Worm (Caenorhabditis elegans): ENCODE data around the gene srsx-39.
"Not testable (repeated sequence)": the region's sequence is repeated elsewhere in the genome, so short reads cannot be mapped to it uniquely, and the experiment has no call there.

The srsx-39 gene

DNA sequence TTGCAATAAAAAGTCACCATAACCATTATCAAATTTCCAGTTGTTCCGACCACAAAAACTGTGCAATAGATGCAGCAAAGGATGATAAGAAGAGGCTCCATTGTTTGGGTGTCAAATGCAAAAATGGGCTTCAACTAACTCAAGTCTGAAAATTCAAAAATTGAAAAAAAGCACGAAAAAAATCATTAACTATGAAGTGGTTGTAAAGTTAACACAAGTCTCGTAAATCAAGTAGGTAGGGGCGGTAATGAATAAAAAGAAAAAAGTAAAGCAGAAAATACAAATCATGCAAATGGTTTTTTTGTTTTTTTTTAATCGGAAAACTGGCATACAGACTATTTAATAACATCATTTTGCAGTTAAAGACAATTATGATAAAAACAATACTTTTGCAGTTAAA lies at the start of gene srsx-39:
Gene srsx-39 (minus strand): TSS at position 101 of the 400 bp plus-strand sequence.
- not testable (repeated sequence) for TF ChIP-seq unc-62 (GFP tag; optimal IDR thresholded peaks at IDR 0.05)

- TF ChIP-seq unc-62 (GFP tag; optimal IDR thresholded peaks at IDR 0.05): no peak
Measured at ce11 chrV:15305502-15305901, 48.9 kb upstream of the srsx-39 start, which contains the start of gene T26H8.5. Gene T26H8.5, minus strand, starts transcription at chrV:15305602.

DNA sequence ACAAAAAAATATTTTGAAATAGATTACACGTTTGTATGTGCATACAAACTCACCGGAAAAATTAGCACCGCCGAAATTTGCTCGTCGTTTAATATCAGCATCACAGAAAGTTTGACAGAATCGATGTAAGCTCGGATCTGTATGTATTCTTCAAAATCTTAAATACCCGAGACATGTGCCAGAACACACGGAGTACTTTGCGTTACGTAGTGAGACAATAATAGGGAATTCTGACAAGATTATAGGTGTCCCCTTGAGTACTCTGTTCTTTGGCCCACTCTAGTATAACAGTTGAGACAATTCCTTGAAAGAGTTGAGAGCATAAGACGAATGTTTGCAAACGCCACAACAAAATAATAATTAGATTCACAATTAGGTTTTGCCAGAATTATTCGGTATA lies 47.1 kb upstream of the srsx-39 start, which contains the start of gene srx-48:
Gene srx-48 (minus strand): TSS at position 101 of the 400 bp plus-strand sequence.
- no peak for TF ChIP-seq unc-62 (GFP tag; optimal IDR thresholded peaks at IDR 0.05)

- no peak for TF ChIP-seq unc-62 (GFP tag; optimal IDR thresholded peaks at IDR 0.05)
Measured at ce11 chrV:15298597-15298996, 42.0 kb upstream of the srsx-39 start, which contains the start of gene cpr-3. Gene cpr-3, minus strand, starts transcription at chrV:15298700.

ce11 chrV:15293865-15294264 lies 37.3 kb upstream of the srsx-39 start, which contains the start of gene str-96:
Gene str-96, minus strand, starts transcription at chrV:15293965.
- TF ChIP-seq unc-62 (GFP tag; optimal IDR thresholded peaks at IDR 0.05): no peak

- no peak for TF ChIP-seq unc-62 (GFP tag; optimal IDR thresholded peaks at IDR 0.05)
Measured at ce11 chrV:15290995-15291394, 34.4 kb upstream of the srsx-39 start, which contains the start of gene cyp-34A2. Gene cyp-34A2, minus strand, starts transcription at chrV:15291095.

DNA sequence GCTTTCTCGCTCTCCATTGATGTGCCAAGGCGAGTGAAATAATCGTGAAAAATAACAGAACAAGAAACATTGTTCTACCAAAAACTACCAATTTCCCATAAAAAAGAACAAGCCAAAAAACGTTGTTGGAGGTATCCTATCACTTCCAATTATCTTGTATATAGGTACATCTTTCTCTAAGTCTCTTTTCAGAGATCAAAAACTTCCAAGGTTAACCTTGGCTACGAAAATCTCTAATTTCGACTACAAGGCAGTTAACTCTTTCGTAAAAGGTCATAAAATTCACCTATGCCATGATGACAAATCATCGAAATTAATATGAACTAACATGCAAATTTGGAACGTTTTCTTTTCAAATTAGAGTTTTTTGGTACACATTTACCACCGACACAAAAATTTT lies 31.3 kb upstream of the srsx-39 start, which contains the start of gene cyp-34A1:
Gene cyp-34A1 (minus strand): TSS at position 101 of the 400 bp plus-strand sequence.
- no peak for TF ChIP-seq unc-62 (GFP tag; optimal IDR thresholded peaks at IDR 0.05)

- no peak for TF ChIP-seq unc-62 (GFP tag; optimal IDR thresholded peaks at IDR 0.05)
Measured at ce11 chrV:15285984-15286383, 29.4 kb upstream of the srsx-39 start.

DNA sequence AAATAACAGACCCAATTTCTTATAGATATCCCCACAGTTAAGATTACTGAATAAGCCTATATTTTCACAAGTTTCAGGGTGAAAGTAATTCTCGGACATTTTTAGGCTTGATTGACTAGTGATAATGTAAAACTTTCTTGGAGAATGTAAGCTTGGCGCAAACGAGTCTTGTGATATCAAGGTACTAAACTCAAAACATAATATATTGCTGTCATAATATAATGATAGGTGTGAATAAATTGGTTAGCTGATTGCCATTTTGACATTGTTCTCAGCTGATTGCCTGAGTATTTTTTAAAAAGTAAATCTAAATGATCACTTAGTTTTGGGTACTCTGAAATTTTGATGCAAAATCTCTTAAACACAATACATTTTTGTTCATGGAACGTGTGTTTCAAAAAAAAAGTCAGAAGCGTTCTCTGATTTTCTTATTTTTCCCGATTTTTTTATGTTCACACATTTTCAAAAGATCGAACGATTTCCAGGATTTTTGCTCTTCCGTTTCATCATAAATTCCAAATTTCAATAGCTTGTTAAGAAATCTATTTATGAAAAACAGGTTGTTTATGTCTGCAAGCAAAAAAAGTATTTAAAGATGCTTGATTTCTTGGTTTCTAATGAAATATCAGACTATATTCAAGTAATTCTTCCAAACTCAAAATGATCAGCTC lies 24.8 kb upstream of the srsx-39 start, which contains the start of the genes srw-19 and srx-51:
Gene srw-19 (minus strand): TSS at position 101 of the 671 bp plus-strand sequence.
Gene srx-51 (plus strand): TSS at position 621 of the 671 bp plus-strand sequence.
- TF ChIP-seq unc-62 (GFP tag; optimal IDR thresholded peaks at IDR 0.05): no peak

DNA sequence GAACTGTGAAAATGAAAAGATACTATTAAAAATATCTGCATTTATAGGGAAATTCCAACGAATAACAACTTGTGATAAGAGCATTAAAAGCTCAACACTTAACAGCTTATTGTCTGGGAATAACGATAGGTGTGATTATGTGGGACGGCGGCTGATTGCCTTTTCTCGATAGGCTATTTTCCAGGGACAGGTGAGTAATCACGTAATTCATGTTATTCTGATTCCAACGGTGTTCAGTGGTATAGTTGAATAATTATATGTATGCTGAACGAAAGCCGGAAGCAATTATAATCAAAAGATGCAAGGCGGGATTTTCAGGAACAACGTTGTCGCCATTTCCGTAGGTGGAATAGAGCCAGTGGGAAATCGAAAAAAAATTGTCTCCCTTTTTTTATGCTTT lies 20.3 kb upstream of the srsx-39 start, which contains the start of gene srw-17:
Gene srw-17 (minus strand): TSS at position 101 of the 400 bp plus-strand sequence.
- TF ChIP-seq unc-62 (GFP tag; optimal IDR thresholded peaks at IDR 0.05): no peak

ce11 chrV:15274757-15275156 lies 18.2 kb upstream of the srsx-39 start, which contains the start of gene srw-16:
Gene srw-16, minus strand, starts transcription at chrV:15274857.
- no peak for TF ChIP-seq unc-62 (GFP tag; optimal IDR thresholded peaks at IDR 0.05)

DNA sequence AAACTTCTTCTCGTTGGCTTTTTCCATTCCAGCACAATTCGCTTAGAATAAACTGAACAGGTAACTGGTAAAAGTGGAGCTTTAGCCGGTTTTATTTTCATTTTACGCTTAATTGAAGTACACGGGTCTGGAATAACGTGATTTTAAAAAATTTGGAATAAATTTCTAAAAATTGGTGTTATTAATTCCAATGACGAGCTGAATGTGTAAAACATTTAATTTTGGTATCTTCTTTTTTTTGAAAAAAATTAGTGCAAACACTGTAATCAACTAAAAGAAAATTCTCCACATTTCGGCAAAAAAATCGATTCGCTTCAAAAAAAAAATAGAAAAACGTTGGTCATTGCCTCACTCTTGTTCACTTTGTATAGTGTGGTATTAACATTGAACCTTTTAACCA lies 15.7 kb upstream of the srsx-39 start, which contains the start of gene T10H4.4:
Gene T10H4.4 (minus strand): TSS at position 101 of the 400 bp plus-strand sequence.
- TF ChIP-seq unc-62 (GFP tag; optimal IDR thresholded peaks at IDR 0.05): no peak

- TF ChIP-seq unc-62 (GFP tag; optimal IDR thresholded peaks at IDR 0.05): no peak
Measured at ce11 chrV:15268302-15268701, 11.7 kb upstream of the srsx-39 start, which contains the start of gene srw-22. Gene srw-22, plus strand, starts transcription at chrV:15268602.

DNA sequence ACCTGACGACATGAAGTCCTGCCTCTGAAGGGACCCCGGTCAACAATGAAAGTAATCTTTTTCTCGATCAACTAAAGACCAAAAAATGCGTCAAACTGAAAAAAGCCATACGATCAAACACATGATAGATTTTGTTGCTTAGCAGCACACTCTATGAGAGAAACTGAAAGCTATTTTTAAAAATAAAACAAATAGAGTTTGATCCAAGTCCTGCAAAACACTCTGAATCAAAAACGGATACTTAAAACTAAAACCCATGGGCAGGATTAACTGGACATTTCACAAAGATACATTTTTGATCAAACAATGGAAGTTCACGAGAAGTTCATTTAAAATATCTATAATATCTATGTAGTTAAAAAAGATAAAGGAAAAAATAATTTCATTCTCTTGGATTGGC lies 10.8 kb upstream of the srsx-39 start, which contains the start of gene T10H4.13:
Gene T10H4.13 (minus strand): TSS at position 101 of the 400 bp plus-strand sequence.
- TF ChIP-seq unc-62 (GFP tag; optimal IDR thresholded peaks at IDR 0.05): no peak

DNA sequence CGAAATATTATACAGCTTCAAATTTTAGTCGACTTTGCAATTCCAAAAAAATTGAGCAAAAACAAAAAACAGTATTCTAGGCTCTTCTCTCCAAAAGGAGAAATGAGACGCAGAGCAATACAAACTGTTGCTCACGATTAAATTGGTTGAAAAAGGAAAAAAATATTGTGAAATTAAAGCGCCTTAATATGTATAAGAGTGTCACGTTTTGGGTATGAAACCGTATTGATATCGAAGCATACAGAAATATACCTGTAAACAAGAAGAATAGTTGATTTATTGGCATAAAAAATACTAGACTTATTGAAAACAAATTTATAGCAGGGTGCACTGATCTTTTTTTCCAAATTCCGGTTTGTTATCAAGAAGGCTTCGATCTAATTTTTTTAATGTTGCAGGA lies 9.2 kb upstream of the srsx-39 start, which contains the start of gene M01B2.13:
Gene M01B2.13 (minus strand): TSS at position 101 of the 400 bp plus-strand sequence.
- no peak for TF ChIP-seq unc-62 (GFP tag; optimal IDR thresholded peaks at IDR 0.05)

DNA sequence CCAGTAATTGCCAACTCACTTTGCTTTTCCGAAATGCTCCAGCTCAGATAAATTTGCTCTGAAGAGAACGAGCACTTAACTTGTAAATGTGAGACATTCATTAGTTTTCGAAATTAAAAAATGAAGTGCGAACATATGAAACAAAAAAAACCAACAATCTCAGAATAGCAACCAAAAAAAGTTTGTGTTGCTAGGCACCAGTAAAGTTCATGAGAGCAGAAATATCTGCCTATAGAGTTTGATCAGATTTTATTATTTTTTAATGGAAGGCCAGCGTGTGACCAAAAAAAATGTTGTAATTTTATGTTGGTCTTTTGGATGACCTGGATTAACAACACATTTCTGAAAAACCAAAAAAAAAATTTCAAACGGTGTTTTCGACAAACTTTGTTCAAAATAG lies 7.6 kb upstream of the srsx-39 start, which contains the start of gene M01B2.12:
Gene M01B2.12 (minus strand): TSS at position 101 of the 400 bp plus-strand sequence.
- no peak for TF ChIP-seq unc-62 (GFP tag; optimal IDR thresholded peaks at IDR 0.05)
